Worm (Caenorhabditis elegans) whole organism, young adult: ENCODE results near the gene F20D1.22.

Experiments
- F37B4.10 ChIP-seq: fragments of 200-800 bp; sonication (Bioruptor generic); IDR thresholded peaks from 2 replicates; pipeline ENCODE4 v1.3.6; 2022; ENCODE audit warnings: missing genetic modification characterization, missing compliant biosample characterization
- K12H6.12 ChIP-seq: fragments of 200-800 bp; sonication (Bioruptor generic); optimal IDR thresholded peaks from 2 replicates; lab custom pipeline; 2018; ENCODE audit warnings: mild to moderate bottlenecking, missing genetic modification characterization, missing compliant biosample characterization
- T26A5.8 ChIP-seq: sonication (generic microtip); optimal IDR thresholded peaks from 2 replicates; lab custom pipeline; 2016; ENCODE audit warnings: missing genetic modification characterization, missing compliant biosample characterization
- Y53F4B.3 ChIP-seq: fragments of 200-800 bp; sonication (Bioruptor generic); IDR thresholded peaks from 2 replicates; pipeline ENCODE4 v1.3.6; 2022; ENCODE audit warnings: missing genetic modification reagents, missing genetic modification characterization, missing compliant biosample characterization
- Y53G8AR.9 ChIP-seq: fragments of 200-800 bp; sonication (Bioruptor generic); conservative IDR thresholded peaks from 2 replicates; pipeline ENCODE4 v1.3.6; 2022; ENCODE audit warnings: missing genetic modification reagents, missing genetic modification characterization, missing compliant biosample characterization
- Y67H2A.10 ChIP-seq: fragments of 200-800 bp; sonication (Bioruptor generic); conservative IDR thresholded peaks from 2 replicates; pipeline ENCODE4 v1.3.6; 2022; ENCODE audit warnings: missing genetic modification reagents, missing genetic modification characterization, missing compliant biosample characterization
- ZK185.1 ChIP-seq: sonication (generic microtip); optimal IDR thresholded peaks from 2 replicates; lab custom pipeline; 2016; ENCODE audit warnings: mild to moderate bottlenecking, missing genetic modification characterization, missing compliant biosample characterization; ENCODE audit not compliant: poor library complexity, severe bottlenecking
- aptf-2 ChIP-seq: fragments of 200-800 bp; sonication (Bioruptor generic); conservative IDR thresholded peaks from 2 replicates; pipeline ENCODE4 v1.3.6; 2022; ENCODE audit warnings: missing genetic modification reagents, missing genetic modification characterization, missing compliant biosample characterization
- atf-7 ChIP-seq: sonication (generic microtip); optimal IDR thresholded peaks from 2 replicates; lab custom pipeline; 2017; ENCODE audit warnings: mild to moderate bottlenecking, missing genetic modification characterization, missing compliant biosample characterization
- athp-1 ChIP-seq: sonication (generic microtip); optimal IDR thresholded peaks from 2 replicates; lab custom pipeline; 2017; ENCODE audit warnings: mild to moderate bottlenecking, missing genetic modification characterization, missing compliant biosample characterization
- attf-3 ChIP-seq: fragments of 200-800 bp; sonication (Bioruptor generic); conservative IDR thresholded peaks from 2 replicates; pipeline ENCODE4 v1.3.6; 2022; ENCODE audit warnings: missing genetic modification reagents, missing genetic modification characterization, missing compliant biosample characterization
- attf-5 ChIP-seq: fragments of 200-800 bp; sonication (Bioruptor generic); optimal IDR thresholded peaks from 2 replicates; lab custom pipeline; 2018; ENCODE audit warnings: mild to moderate bottlenecking, missing genetic modification characterization, missing compliant biosample characterization
- cebp-1 ChIP-seq, 2 experiments: fragments of 200-800 bp in 1 of 2; sonication (Bioruptor generic) in 1 of 2; sonication (generic microtip) in 1 of 2; IDR thresholded peaks in 1 of 2; optimal IDR thresholded peaks in 1 of 2; 2 replicates each; pipeline versions ENCODE4 v1.3.6 to Lab custom; 2017 to 2022; ENCODE audit warnings: missing compliant biosample characterization in 2 of 2, missing genetic modification characterization in 2 of 2, mild to moderate bottlenecking in 1 of 2, missing genetic modification reagents in 1 of 2, moderate library complexity in 1 of 2
- ceh-79 ChIP-seq: sonication (generic microtip); optimal IDR thresholded peaks from 2 replicates; lab custom pipeline; 2017; ENCODE audit warnings: mild to moderate bottlenecking, missing genetic modification characterization, missing compliant biosample characterization
- die-1 ChIP-seq: sonication (generic microtip); optimal IDR thresholded peaks from 2 replicates; lab custom pipeline; 2016; ENCODE audit warnings: missing genotype, mild to moderate bottlenecking, missing genetic modification characterization, missing compliant biosample characterization
- egrh-3 ChIP-seq: fragments of 200-800 bp; sonication (Bioruptor generic); IDR thresholded peaks from 2 replicates; pipeline ENCODE4 v1.3.6; 2022; ENCODE audit warnings: missing genetic modification reagents, missing genetic modification characterization, missing compliant biosample characterization
- hsf-1 ChIP-seq: fragments of 200-800 bp; sonication (Bioruptor generic); IDR thresholded peaks from 2 replicates; pipeline ENCODE4 v1.3.6; 2022; ENCODE audit warnings: missing genetic modification reagents, missing genetic modification characterization, missing compliant biosample characterization
- lag-1 ChIP-seq: fragments of 200-800 bp; sonication (Bioruptor generic); IDR thresholded peaks from 2 replicates; pipeline ENCODE4 v1.3.6; 2022; ENCODE audit warnings: missing genetic modification reagents, missing genetic modification characterization, missing compliant biosample characterization
- let-607 ChIP-seq, 2 experiments: fragments of 200-800 bp in 1 of 2; sonication (Bioruptor generic) in 1 of 2; sonication (generic microtip) in 1 of 2; optimal IDR thresholded peaks; 2 replicates each; lab custom pipeline; 2016 to 2018; ENCODE audit warnings: mild to moderate bottlenecking in 2 of 2, missing compliant biosample characterization in 2 of 2, missing genetic modification characterization in 2 of 2, moderate library complexity in 2 of 2, missing genotype in 1 of 2
- lin-40 ChIP-seq: sonication (generic microtip); optimal IDR thresholded peaks from 2 replicates; lab custom pipeline; 2016; ENCODE audit warnings: missing genetic modification characterization, mild to moderate bottlenecking, missing compliant biosample characterization, missing genotype, missing genetic modification reagents
- lsy-27 ChIP-seq: sonication (generic microtip); optimal IDR thresholded peaks from 2 replicates; lab custom pipeline; 2017; ENCODE audit warnings: missing genetic modification characterization, mild to moderate bottlenecking, missing compliant biosample characterization, antibody characterized with exemption, missing genotype, borderline replicate concordance; ENCODE audit not compliant: insufficient read depth
- madf-3 ChIP-seq: fragments of 200-800 bp; sonication (Bioruptor generic); IDR thresholded peaks from 2 replicates; pipeline ENCODE4 v1.3.6; 2022; ENCODE audit warnings: missing genetic modification reagents, missing genetic modification characterization, missing compliant biosample characterization
- mcd-1 ChIP-seq: fragments of 200-800 bp; sonication (Bioruptor generic); IDR thresholded peaks from 2 replicates; pipeline ENCODE4 v1.3.6; 2022; ENCODE audit warnings: missing genetic modification reagents, missing genetic modification characterization, missing compliant biosample characterization
- nfyb-1 ChIP-seq: fragments of 200-800 bp; sonication (Bioruptor generic); IDR thresholded peaks from 2 replicates; pipeline ENCODE4 v1.3.6; 2022; ENCODE audit warnings: missing genetic modification reagents, missing genetic modification characterization, missing compliant biosample characterization
- nhr-120 ChIP-seq: fragments of 200-800 bp; sonication (Bioruptor generic); IDR thresholded peaks from 2 replicates; pipeline ENCODE4 v1.3.6; 2022; ENCODE audit warnings: missing genetic modification characterization, missing compliant biosample characterization
- nhr-179 ChIP-seq: sonication (generic microtip); optimal IDR thresholded peaks from 2 replicates; lab custom pipeline; 2016; ENCODE audit warnings: mild to moderate bottlenecking, missing genetic modification characterization, missing compliant biosample characterization
- nhr-27 ChIP-seq: fragments of 200-800 bp; sonication (Bioruptor generic); optimal IDR thresholded peaks from 2 replicates; lab custom pipeline; 2018; ENCODE audit warnings: mild to moderate bottlenecking, missing genetic modification characterization, moderate library complexity, missing compliant biosample characterization
- nhr-80 ChIP-seq: sonication (generic microtip); optimal IDR thresholded peaks from 2 replicates; lab custom pipeline; 2016; ENCODE audit warnings: missing genetic modification characterization, missing compliant biosample characterization
- pbrm-1 ChIP-seq: fragments of 200-800 bp; sonication (Bioruptor generic); IDR thresholded peaks from 2 replicates; pipeline ENCODE4 v1.3.6; 2022; ENCODE audit warnings: missing genetic modification reagents, missing genetic modification characterization, missing compliant biosample characterization
- snpc-4 ChIP-seq, 5 experiments: fragments of 150-350 bp in 1 of 5; sonication (generic microtip) in 4 of 5; optimal IDR thresholded peaks; 2 replicates each; lab custom pipeline; 2014 to 2018; ENCODE audit warnings: missing genetic modification characterization in 5 of 5, missing biosample characterization in 3 of 5, antibody characterized with exemption in 2 of 5, mild to moderate bottlenecking in 2 of 5, missing compliant biosample characterization in 2 of 5, missing genotype in 2 of 5, moderate library complexity in 2 of 5, missing genetic modification reagents in 1 of 5
- somi-1 ChIP-seq: fragments of 200-800 bp; sonication (Bioruptor generic); optimal IDR thresholded peaks from 2 replicates; lab custom pipeline; 2018; ENCODE audit warnings: mild to moderate bottlenecking, missing genetic modification characterization, missing compliant biosample characterization
- zfh-2 ChIP-seq: fragments of 200-800 bp; sonication (Bioruptor generic); conservative IDR thresholded peaks from 2 replicates; pipeline ENCODE4 v1.3.6; 2022; ENCODE audit warnings: missing genetic modification reagents, missing genetic modification characterization, missing compliant biosample characterization
- ztf-6 ChIP-seq: fragments of 200-800 bp; sonication (Bioruptor generic); IDR thresholded peaks from 2 replicates; pipeline ENCODE4 v1.3.6; 2022; ENCODE audit warnings: missing genetic modification reagents, missing genetic modification characterization, missing compliant biosample characterization

F20D1.22 gene

DNA sequence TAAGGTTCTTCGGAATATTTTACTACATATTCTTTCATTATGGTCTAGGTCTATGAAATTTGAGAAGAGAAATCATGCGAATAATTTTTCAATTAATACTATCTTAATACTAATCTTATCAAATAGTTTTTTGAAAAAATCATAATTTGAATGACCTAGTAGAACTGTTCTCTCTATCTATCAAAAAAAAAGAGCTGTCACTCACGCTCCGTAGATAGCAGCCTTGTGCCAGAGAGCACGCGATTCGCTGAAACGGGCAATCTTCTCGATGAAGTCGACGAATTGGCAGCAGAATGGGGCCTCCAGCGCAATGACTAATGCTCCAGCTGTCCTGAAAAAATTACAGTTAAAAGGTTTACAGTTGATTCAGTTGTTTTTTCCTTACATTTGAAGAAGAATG, 3.0 kb downstream of the F20D1.22 start:
- 0 out of 2 replicates have a peak, but pooled peaks have one; percentile 39 for TF ChIP-seq Y53G8AR.9 (GFP tag; lab: Robert Waterston, UW)
- peak in 1 of 2 experiments; percentile 18 for TF ChIP-seq let-607 (tag; optimal IDR thresholded peaks at IDR 0.05; lab: Kevin White, UChicago)
- no peak for TF ChIP-seq F37B4.10 (GFP tag; lab: Robert Waterston, UW)
- peak; percentile 73 for TF ChIP-seq nhr-80 (tag; lab: Kevin White, UChicago)

DNA sequence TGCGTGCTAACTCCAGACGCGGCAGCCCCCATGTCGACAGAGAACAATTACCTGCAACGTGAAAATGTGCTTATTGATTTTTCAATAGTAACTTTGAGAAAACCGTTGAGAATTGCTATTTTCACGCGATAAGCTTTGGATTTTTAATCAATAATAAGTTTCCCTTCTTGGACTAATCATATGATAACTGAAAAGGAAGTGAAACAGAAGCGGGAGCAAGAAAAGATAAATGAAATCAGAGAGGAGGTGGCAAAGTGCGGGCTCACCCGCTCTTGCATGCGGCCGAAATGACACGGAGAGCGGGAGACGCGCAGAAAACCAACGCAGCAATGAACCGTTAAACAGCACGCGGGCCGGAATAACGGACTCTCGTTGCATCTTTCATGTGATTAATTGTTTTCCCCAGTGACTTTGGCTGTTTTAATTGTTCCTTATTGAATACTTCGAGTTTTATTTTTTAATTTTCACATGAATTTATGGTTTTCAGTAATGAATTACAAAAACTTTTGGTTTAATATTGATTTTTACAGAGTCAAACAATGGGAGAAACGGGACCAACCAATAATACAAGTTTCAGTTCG, 3.7 kb downstream of the F20D1.22 start, which contains the start of the genes flwr-1 and tbc-1:
TSS of gene flwr-1 (minus strand) at position 51 of the 581 bp plus-strand sequence.
TSS of gene tbc-1 (plus strand) at position 531 of the 581 bp plus-strand sequence.
- peak; percentile 90 to 92 for TF ChIP-seq let-607 (tag; optimal IDR thresholded peaks at IDR 0.05; lab: Kevin White, UChicago)
- peak; percentile 35 for TF ChIP-seq attf-5
- TF ChIP-seq madf-3 = no peak
- no peak for TF ChIP-seq nhr-27 (tag; lab: Kevin White, UChicago)
- 0 out of 2 replicates have a peak, but pooled peaks have one; percentile 8 for TF ChIP-seq mcd-1 (GFP tag; lab: Robert Waterston, UW)
- no peak for TF ChIP-seq nhr-120
- peak; percentile 58 for TF ChIP-seq nhr-80 (tag; lab: Kevin White, UChicago)
- TF ChIP-seq attf-3 (GFP tag; lab: Robert Waterston, UW) = peak; percentile 90
- peak; percentile 36; the same call in 1 of the 2 replicates for TF ChIP-seq zfh-2 (GFP tag; lab: Robert Waterston, UW)
- TF ChIP-seq cebp-1 (GFP tag; IDR thresholded peaks at IDR 0.05; lab: Robert Waterston, UW) = no peak
- peak; percentile 38 for TF ChIP-seq cebp-1 (tag; optimal IDR thresholded peaks at IDR 0.05; lab: Kevin White, UChicago)

DNA sequence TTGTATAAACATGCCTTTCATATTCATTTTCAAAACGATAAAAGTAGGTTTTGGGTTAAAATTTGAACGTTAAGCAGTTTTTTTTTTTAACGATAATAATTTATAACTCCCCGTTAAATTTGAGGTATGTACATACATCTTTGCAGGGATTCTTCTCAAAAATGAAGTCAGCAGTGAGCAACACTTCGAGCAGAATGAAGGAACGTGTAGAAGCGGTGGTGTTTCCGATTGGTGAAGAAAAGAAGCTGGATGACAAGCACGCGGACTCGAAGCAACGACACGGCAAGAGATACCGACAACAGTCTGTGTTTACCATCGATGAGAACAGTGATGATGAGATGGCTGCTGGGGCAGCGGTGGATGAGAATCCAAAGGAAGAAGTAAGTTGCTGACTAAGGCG, 6.5 kb downstream of the F20D1.22 start:
- TF ChIP-seq lag-1 (no peak), ceh-79 (no peak), ZK185.1 (no peak), nhr-179 (tag; lab: Kevin White, UChicago) (no peak), ztf-6 (GFP tag; lab: Robert Waterston, UW) (no peak), pbrm-1 (GFP tag; lab: Robert Waterston, UW) (no peak)

DNA sequence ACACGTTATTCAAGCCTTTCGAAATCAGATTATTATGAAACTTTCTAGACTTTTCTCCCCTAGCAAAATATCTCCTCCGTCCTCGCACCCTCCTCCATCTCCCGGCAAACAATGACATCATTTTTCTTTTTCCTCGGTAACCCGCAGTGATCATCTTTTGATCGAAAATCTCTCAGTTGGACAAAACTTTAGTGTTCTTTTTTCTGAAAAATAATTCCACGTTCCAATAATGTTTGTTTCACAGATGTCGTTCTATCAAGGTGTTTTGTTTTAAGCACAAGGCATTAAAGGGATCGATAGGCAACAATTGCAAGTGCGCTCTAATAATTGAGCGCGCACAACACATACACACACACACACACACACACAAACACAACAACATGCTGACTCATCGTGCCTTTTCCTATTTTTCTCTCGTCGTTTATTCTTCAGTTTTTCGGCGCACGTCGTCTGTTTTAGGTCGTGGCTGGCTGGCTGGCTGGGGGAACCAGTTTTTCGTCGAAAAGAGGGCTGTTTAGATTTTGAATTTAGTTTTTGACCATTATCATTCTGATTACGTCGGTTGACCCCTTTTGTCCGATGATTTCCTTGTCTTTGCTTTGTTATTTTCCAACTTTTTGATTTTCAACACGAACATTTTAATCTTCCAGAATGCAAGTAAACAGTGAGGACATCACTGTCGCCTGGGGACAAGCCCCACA, 9.0 kb downstream of the F20D1.22 start, which contains the start of gene F20D1.3:
TSS of gene F20D1.3 (plus strand) at position 651 of the 701 bp plus-strand sequence.
- TF ChIP-seq Y53F4B.3 (GFP tag; lab: Robert Waterston, UW) (no peak), lsy-27 (tag; lab: Kevin White, UChicago) (no peak), athp-1 (no peak), nfyb-1 (GFP tag; lab: Robert Waterston, UW) (0 out of 2 replicates have a peak, but pooled peaks have one; percentile 24), snpc-4 (GFP tag; optimal IDR thresholded peaks at IDR 0.05; lab: Kevin White, UChicago) (no peak), snpc-4 (tag; optimal IDR thresholded peaks at IDR 0.05; lab: Kevin White, UChicago) (peak in 1 of 4 experiments; percentile 25), lin-40 (peak; percentile 52), atf-7 (tag; lab: Kevin White, UChicago) (peak; percentile 90), aptf-2 (GFP tag; lab: Robert Waterston, UW) (no peak), die-1 (peak; percentile 37), somi-1 (GFP tag; lab: Kevin White, UChicago) (peak; percentile 66), pbrm-1 (GFP tag; lab: Robert Waterston, UW) (0 out of 2 replicates have a peak, but pooled peaks have one; percentile 15), attf-3 (GFP tag; lab: Robert Waterston, UW) (0 out of 2 replicates have a peak, but pooled peaks have one; percentile 19), T26A5.8 (no peak), attf-5 (peak; percentile 68), Y67H2A.10 (GFP tag; lab: Robert Waterston, UW) (no peak), K12H6.12 (tag; lab: Kevin White, UChicago) (peak; percentile 73), nhr-80 (tag; lab: Kevin White, UChicago) (peak; percentile 40), egrh-3 (GFP tag; lab: Robert Waterston, UW) (0 out of 2 replicates have a peak, but pooled peaks have one; percentile 9), hsf-1 (GFP tag; lab: Robert Waterston, UW) (0 out of 2 replicates have a peak, but pooled peaks have one; percentile 40), mcd-1 (GFP tag; lab: Robert Waterston, UW) (peak; percentile 43; the same call in 1 of the 2 replicates), cebp-1 (GFP tag; IDR thresholded peaks at IDR 0.05; lab: Robert Waterston, UW) (no peak; the same call in 1 of the 2 replicates), cebp-1 (tag; optimal IDR thresholded peaks at IDR 0.05; lab: Kevin White, UChicago) (peak; percentile 86)
